Worm (Caenorhabditis elegans) whole organism, early embryonic: ENCODE results near the gene rpn-12.

ENCODE experiments used
- B0310.2 ChIP-seq: sonication (generic microtip); optimal IDR thresholded peaks from 2 replicates; lab custom pipeline; 2016; ENCODE audit warnings: mild to moderate bottlenecking, missing genetic modification characterization, missing compliant biosample characterization
- F13C5.2 ChIP-seq: sonication (generic microtip); optimal IDR thresholded peaks from 2 replicates; lab custom pipeline; 2017; ENCODE audit warnings: mild to moderate bottlenecking, missing genetic modification characterization, inconsistent platforms, missing compliant biosample characterization
- aly-1 ChIP-seq: sonication (generic microtip); optimal IDR thresholded peaks from 2 replicates; lab custom pipeline; 2016; ENCODE audit warnings: missing genetic modification characterization, missing compliant biosample characterization
- ama-1 ChIP-seq: fragments of 150-350 bp; optimal IDR thresholded peaks from 2 replicates; lab custom pipeline; 2014
- ceh-13 ChIP-seq: fragments of 200-800 bp; sonication (Bioruptor generic); optimal IDR thresholded peaks from 2 replicates; lab custom pipeline; 2018; ENCODE audit warnings: mild to moderate bottlenecking, missing genetic modification characterization, missing compliant biosample characterization
- ceh-36 ChIP-seq: sonication (generic microtip); optimal IDR thresholded peaks from 2 replicates; lab custom pipeline; 2016; ENCODE audit warnings: missing genetic modification characterization, inconsistent platforms, missing compliant biosample characterization
- ets-7 ChIP-seq: sonication (generic microtip); optimal IDR thresholded peaks from 2 replicates; lab custom pipeline; 2016; ENCODE audit warnings: missing genotype, missing genetic modification characterization, missing compliant biosample characterization
- flt-1 ChIP-seq: fragments of 200-800 bp; sonication (Bioruptor generic); IDR thresholded peaks from 2 replicates; pipeline ENCODE4 v1.3.6; 2022; ENCODE audit warnings: missing genetic modification characterization, missing compliant biosample characterization
- hmbx-1 ChIP-seq: sonication (generic microtip); optimal IDR thresholded peaks from 2 replicates; lab custom pipeline; 2016; ENCODE audit warnings: mild to moderate bottlenecking, missing genetic modification characterization, missing compliant biosample characterization
- hmg-4 ChIP-seq: fragments of 200-800 bp; sonication (Bioruptor generic); optimal IDR thresholded peaks from 2 replicates; lab custom pipeline; 2018; ENCODE audit warnings: mild to moderate bottlenecking, missing genetic modification characterization, missing compliant biosample characterization
- hnd-1 ChIP-seq: sonication (generic microtip); optimal IDR thresholded peaks from 2 replicates; lab custom pipeline; 2016; ENCODE audit warnings: missing genetic modification characterization, missing compliant biosample characterization
- pes-1 ChIP-seq: fragments of 200-800 bp; sonication (Bioruptor generic); IDR thresholded peaks from 2 replicates; pipeline ENCODE4 v1.3.6; 2022; ENCODE audit warnings: missing genetic modification reagents, missing genetic modification characterization, missing compliant biosample characterization
- scrt-1 ChIP-seq: fragments of 200-800 bp; sonication (Bioruptor generic); IDR thresholded peaks from 2 replicates; pipeline ENCODE4 v1.3.6; 2022; ENCODE audit warnings: missing genetic modification characterization, missing compliant biosample characterization
- sea-1 ChIP-seq: fragments of 200-800 bp; sonication (Bioruptor generic); conservative IDR thresholded peaks from 2 replicates; pipeline ENCODE4 v1.3.6; 2022; ENCODE audit warnings: missing genetic modification characterization, missing compliant biosample characterization
- tbx-11 ChIP-seq: fragments of 200-800 bp; sonication (Bioruptor generic); IDR thresholded peaks from 2 replicates; pipeline ENCODE4 v1.3.6; 2022; ENCODE audit warnings: missing genetic modification characterization, missing compliant biosample characterization
- tbx-37 ChIP-seq: fragments of 200-800 bp; sonication (Bioruptor generic); conservative IDR thresholded peaks from 2 replicates; pipeline ENCODE4 v1.3.6; 2022; ENCODE audit warnings: missing genetic modification reagents, missing genetic modification characterization, missing compliant biosample characterization
- tra-4 ChIP-seq: sonication (generic microtip); optimal IDR thresholded peaks from 2 replicates; lab custom pipeline; 2017; ENCODE audit warnings: missing genetic modification characterization, missing compliant biosample characterization

rpn-12 gene

ce11 chrII:11634057-11634676 is 18.8 kb upstream of the rpn-12 start:
- TF ChIP-seq F13C5.2, result peak; percentile 23
- TF ChIP-seq B0310.2 (tag; lab: Kevin White, UChicago), result peak; percentile 66
- TF ChIP-seq sea-1 (GFP tag; lab: Robert Waterston, UW), result 0 out of 2 replicates have a peak, but pooled peaks have one; percentile 13
- TF ChIP-seq ceh-36, result peak; percentile 2
- TF ChIP-seq tbx-11 (GFP tag; lab: Robert Waterston, UW), result no peak
- TF ChIP-seq ets-7, result peak; percentile 36
- no peak for TF ChIP-seq tra-4
- TF ChIP-seq aly-1, result no peak
- peak; percentile 4; the same call in 1 of the 2 replicates for TF ChIP-seq flt-1 (GFP tag; lab: Robert Waterston, UW)
- TF ChIP-seq scrt-1 (GFP tag; lab: Robert Waterston, UW), result 0 out of 2 replicates have a peak, but pooled peaks have one; percentile 50
- TF ChIP-seq tbx-37, result no peak
- no peak for TF ChIP-seq pes-1
- TF ChIP-seq hmg-4, result peak; percentile 90

- TF ChIP-seq tbx-37 (no peak), hmg-4 (peak; percentile 92), pes-1 (no peak; the same call in 1 of the 2 replicates), hnd-1 (tag; lab: Kevin White, UChicago) (peak; percentile 15), ama-1 (lab: Kevin White, UChicago) (peak; percentile 60), aly-1 (peak; percentile 61), tra-4 (peak; percentile 8), ets-7 (peak; percentile 37), F13C5.2 (peak; percentile 83), scrt-1 (GFP tag; lab: Robert Waterston, UW) (peak; percentile 58; the same call in 1 of the 2 replicates), hmbx-1 (tag; lab: Kevin White, UChicago) (no peak), tbx-11 (GFP tag; lab: Robert Waterston, UW) (peak; percentile 55; the same call in 1 of the 2 replicates), ceh-36 (no peak), sea-1 (GFP tag; lab: Robert Waterston, UW) (peak; percentile 70), flt-1 (GFP tag; lab: Robert Waterston, UW) (peak; percentile 57), ceh-13 (GFP tag; lab: Kevin White, UChicago) (peak; percentile 39), B0310.2 (tag; lab: Kevin White, UChicago) (no peak)
Measured at ce11 chrII:11634681-11635527, 18.0 kb upstream of the rpn-12 start.

ce11 chrII:11635745-11636161 is 17.2 kb upstream of the rpn-12 start:
- TF ChIP-seq pes-1, result no peak
- peak; percentile 7 for TF ChIP-seq ets-7
- peak; percentile 74 for TF ChIP-seq hmg-4
- TF ChIP-seq flt-1 (GFP tag; lab: Robert Waterston, UW), result 0 out of 2 replicates have a peak, but pooled peaks have one; percentile 10
- 0 out of 2 replicates have a peak, but pooled peaks have one; percentile 40 for TF ChIP-seq scrt-1 (GFP tag; lab: Robert Waterston, UW)
- TF ChIP-seq ama-1 (lab: Kevin White, UChicago), result peak; percentile 90
- peak; percentile 37 for TF ChIP-seq F13C5.2
- TF ChIP-seq aly-1, result no peak
- TF ChIP-seq ceh-36, result peak; percentile 35
- TF ChIP-seq tbx-37, result no peak

- TF ChIP-seq sea-1 (GFP tag; lab: Robert Waterston, UW), result peak; percentile 39; the same call in 1 of the 2 replicates
- peak; percentile 56 for TF ChIP-seq hmg-4
- no peak for TF ChIP-seq tra-4
- peak; percentile 51 for TF ChIP-seq ama-1 (lab: Kevin White, UChicago)
Measured at ce11 chrII:11636617-11637016, 16.3 kb upstream of the rpn-12 start.

- TF ChIP-seq ceh-36 (peak; percentile 23), hnd-1 (tag; lab: Kevin White, UChicago) (no peak), B0310.2 (tag; lab: Kevin White, UChicago) (peak; percentile 1), flt-1 (GFP tag; lab: Robert Waterston, UW) (no peak), ceh-13 (GFP tag; lab: Kevin White, UChicago) (no peak), tbx-37 (peak; percentile 27; the same call in 1 of the 2 replicates), hmbx-1 (tag; lab: Kevin White, UChicago) (no peak)
Measured at ce11 chrII:11637189-11637754, 15.7 kb upstream of the rpn-12 start.

DNA sequence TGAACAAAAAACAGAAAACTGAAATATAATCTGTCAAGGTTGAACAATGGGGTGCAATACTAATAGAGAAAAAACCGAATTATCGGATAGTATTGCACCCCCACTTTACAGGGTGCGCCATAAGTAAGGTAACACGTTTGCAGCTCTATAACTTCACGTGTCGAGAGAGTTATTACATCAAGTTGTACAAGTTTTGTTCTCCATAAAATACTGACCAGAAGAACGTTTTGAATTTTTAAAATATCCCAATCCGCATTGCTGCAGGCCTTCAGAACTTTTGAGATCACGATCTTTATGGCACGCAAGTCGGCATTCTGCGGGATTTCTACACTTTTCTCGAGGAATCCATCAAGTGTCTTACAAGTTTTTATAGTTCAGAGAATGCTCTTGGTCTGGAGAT is 15.1 kb upstream of the rpn-12 start:
- TF ChIP-seq tbx-11 (GFP tag; lab: Robert Waterston, UW), result no peak
- no peak for TF ChIP-seq hmg-4
- TF ChIP-seq scrt-1 (GFP tag; lab: Robert Waterston, UW), result no peak

DNA sequence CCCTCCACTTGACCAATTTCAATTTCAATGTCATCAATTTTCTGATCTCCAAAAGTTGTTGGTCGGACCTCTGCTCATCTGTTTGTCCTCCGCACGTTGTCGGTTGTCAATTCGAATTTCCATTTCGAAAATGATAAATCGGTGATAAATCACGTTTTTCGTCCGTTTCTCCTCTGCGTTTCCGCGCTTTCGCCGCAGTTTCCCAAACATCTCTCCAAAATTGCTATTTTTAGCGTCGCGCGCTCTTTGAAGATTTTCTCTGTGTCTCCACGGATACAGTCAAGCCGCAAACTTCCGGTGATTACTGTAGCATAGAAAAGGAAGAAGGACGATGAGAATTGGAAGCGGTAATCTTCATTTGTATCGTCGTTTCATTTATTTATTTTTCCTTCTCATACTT is 10.9 kb upstream of the rpn-12 start:
- TF ChIP-seq flt-1 (GFP tag; lab: Robert Waterston, UW) (no peak), hmbx-1 (tag; lab: Kevin White, UChicago) (no peak), tbx-37 (no peak), ceh-13 (GFP tag; lab: Kevin White, UChicago) (no peak), F13C5.2 (no peak), ets-7 (no peak), ama-1 (lab: Kevin White, UChicago) (no peak), hmg-4 (no peak), aly-1 (no peak), pes-1 (no peak), tra-4 (no peak), B0310.2 (tag; lab: Kevin White, UChicago) (no peak), tbx-11 (GFP tag; lab: Robert Waterston, UW) (no peak), sea-1 (GFP tag; lab: Robert Waterston, UW) (no peak), hnd-1 (tag; lab: Kevin White, UChicago) (no peak), scrt-1 (GFP tag; lab: Robert Waterston, UW) (no peak), ceh-36 (no peak)
